Worm (Caenorhabditis elegans) whole organism, L1 larva: ENCODE results near the gene idpc-4.

ENCODE experiments used
- C16A3.4 ChIP-seq: fragments of 150-350 bp; optimal IDR thresholded peaks from 2 replicates; lab custom pipeline; 2014; ENCODE audit warnings: missing biosample characterization, missing genetic modification characterization
- C34B4.2 ChIP-seq: sonication (generic microtip); optimal IDR thresholded peaks from 2 replicates; lab custom pipeline; 2017; ENCODE audit warnings: mild to moderate bottlenecking, missing genetic modification characterization, missing compliant biosample characterization
- aha-1 ChIP-seq: fragments of 150-350 bp; optimal IDR thresholded peaks from 2 replicates; lab custom pipeline; 2014; ENCODE audit warnings: missing biosample characterization, missing genetic modification characterization
- aly-2 ChIP-seq: fragments of 150-350 bp; optimal IDR thresholded peaks from 2 replicates; lab custom pipeline; 2014; ENCODE audit warnings: missing biosample characterization, missing genetic modification characterization
- ama-1 ChIP-seq: fragments of 150-350 bp; optimal IDR thresholded peaks from 2 replicates; lab custom pipeline; 2014
- ceh-63 ChIP-seq: fragments of 200-800 bp; sonication (Bioruptor generic); optimal IDR thresholded peaks from 2 replicates; lab custom pipeline; 2018; ENCODE audit warnings: mild to moderate bottlenecking, missing genetic modification characterization, missing compliant biosample characterization
- ceh-8 ChIP-seq: fragments of 200-800 bp; sonication (Bioruptor generic); optimal IDR thresholded peaks from 2 replicates; lab custom pipeline; 2018; ENCODE audit warnings: mild to moderate bottlenecking, missing genetic modification characterization, moderate library complexity, missing compliant biosample characterization
- ceh-82 ChIP-seq, 3 experiments: fragments of 150-350 bp in 1 of 3; sonication (generic microtip) in 2 of 3; optimal IDR thresholded peaks; 2 replicates each; lab custom pipeline; 2014 to 2017; ENCODE audit warnings: missing biosample characterization in 3 of 3, missing genetic modification characterization in 3 of 3
- dpl-1 ChIP-seq, 3 experiments: fragments of 150-350 bp in 2 of 3; sonication (generic microtip) in 1 of 3; optimal IDR thresholded peaks; 2 replicates each; lab custom pipeline; 2014 to 2017; ENCODE audit warnings: missing biosample characterization in 3 of 3, missing genetic modification characterization in 3 of 3, missing genetic modification reagents in 3 of 3
- efl-1 ChIP-seq, 4 experiments: fragments of 150-350 bp; optimal IDR thresholded peaks in 3 of 4; peaks in 1 of 4; 1 replicate in 1 of 4; 2 replicates in 3 of 4; lab custom pipeline; 2014; ENCODE audit warnings: missing biosample characterization in 2 of 4, missing genetic modification characterization in 2 of 4, missing genetic modification reagents in 2 of 4
- elt-2 ChIP-seq: sonication (generic microtip); optimal IDR thresholded peaks from 2 replicates; lab custom pipeline; 2016; ENCODE audit warnings: missing genetic modification characterization, mild to moderate bottlenecking, inconsistent platforms, missing compliant biosample characterization, missing genetic modification reagents
- elt-3 ChIP-seq, 6 experiments: fragments of 150-350 bp in 1 of 6; sonication (generic microtip); optimal IDR thresholded peaks; 2 replicates each; lab custom pipeline; 2017 to 2018; ENCODE audit warnings: missing biosample characterization in 6 of 6, missing genetic modification characterization in 6 of 6, inconsistent platforms in 1 of 6
- ets-5 ChIP-seq: fragments of 200-800 bp; sonication (Bioruptor generic); IDR thresholded peaks from 2 replicates; pipeline ENCODE4 v1.3.6; 2022; ENCODE audit warnings: missing genetic modification characterization, missing compliant biosample characterization
- grh-1 ChIP-seq: fragments of 200-800 bp; sonication (Bioruptor generic); IDR thresholded peaks from 2 replicates; pipeline ENCODE4 v1.3.6; 2022; ENCODE audit warnings: missing genetic modification reagents, missing genetic modification characterization, missing compliant biosample characterization
- hlh-17 ChIP-seq: fragments of 200-800 bp; sonication (Bioruptor generic); optimal IDR thresholded peaks from 2 replicates; lab custom pipeline; 2018; ENCODE audit warnings: missing genetic modification characterization, mild to moderate bottlenecking, missing compliant biosample characterization, moderate library complexity, borderline replicate concordance
- lin-13 ChIP-seq: fragments of 150-350 bp; optimal IDR thresholded peaks from 2 replicates; lab custom pipeline; 2014; ENCODE audit warnings: missing biosample characterization, missing genetic modification reagents, missing genetic modification characterization
- lin-14 ChIP-seq: fragments of 200-800 bp; sonication (Bioruptor generic); optimal IDR thresholded peaks from 2 replicates; lab custom pipeline; 2018; ENCODE audit warnings: mild to moderate bottlenecking, missing genetic modification characterization, moderate library complexity, missing compliant biosample characterization
- lir-3 ChIP-seq: sonication (generic microtip); optimal IDR thresholded peaks from 2 replicates; lab custom pipeline; 2016; ENCODE audit warnings: mild to moderate bottlenecking, missing genetic modification characterization, moderate library complexity, missing compliant biosample characterization; ENCODE audit not compliant: poor library complexity
- mab-9 ChIP-seq: fragments of 200-800 bp; sonication (Bioruptor generic); IDR thresholded peaks from 2 replicates; pipeline ENCODE4 v1.3.6; 2022; ENCODE audit warnings: missing genetic modification reagents, missing genetic modification characterization, missing compliant biosample characterization
- nhr-11 ChIP-seq: fragments of 150-350 bp; optimal IDR thresholded peaks from 2 replicates; lab custom pipeline; 2014; ENCODE audit warnings: missing biosample characterization, missing genetic modification characterization
- nhr-12 ChIP-seq: sonication (generic microtip); optimal IDR thresholded peaks from 2 replicates; lab custom pipeline; 2017; ENCODE audit warnings: missing biosample characterization, missing genetic modification characterization
- nhr-76 ChIP-seq: sonication (generic microtip); optimal IDR thresholded peaks from 2 replicates; lab custom pipeline; 2017; ENCODE audit warnings: missing biosample characterization, missing genetic modification characterization
- nhr-77 ChIP-seq: fragments of 150-350 bp; optimal IDR thresholded peaks from 2 replicates; lab custom pipeline; 2014; ENCODE audit warnings: missing biosample characterization, missing genetic modification characterization
- nhr-85 ChIP-seq: sonication (generic microtip); peaks from one replicate; lab custom pipeline; 2016; ENCODE audit warnings: missing genetic modification characterization, inconsistent platforms, missing compliant biosample characterization
- pax-3 ChIP-seq: fragments of 200-800 bp; sonication (Bioruptor generic); optimal IDR thresholded peaks from 2 replicates; lab custom pipeline; 2018; ENCODE audit warnings: mild to moderate bottlenecking, missing genetic modification characterization, moderate library complexity, missing compliant biosample characterization
- snu-23 ChIP-seq: sonication (generic microtip); optimal IDR thresholded peaks from 2 replicates; lab custom pipeline; 2016; ENCODE audit warnings: missing genetic modification characterization, missing compliant biosample characterization
- sox-4 ChIP-seq: sonication (generic microtip); optimal IDR thresholded peaks from 2 replicates; lab custom pipeline; 2016; ENCODE audit warnings: missing genetic modification characterization, missing compliant biosample characterization
- sptf-1 ChIP-seq: fragments of 150-350 bp; optimal IDR thresholded peaks from 2 replicates; lab custom pipeline; 2014; ENCODE audit warnings: missing biosample characterization, missing genetic modification characterization
- sup-37 ChIP-seq: fragments of 200-800 bp; sonication (Bioruptor generic); optimal IDR thresholded peaks from 2 replicates; lab custom pipeline; 2018; ENCODE audit warnings: mild to moderate bottlenecking, missing genetic modification characterization, missing compliant biosample characterization
- tlp-1 ChIP-seq: fragments of 150-350 bp; optimal IDR thresholded peaks from 2 replicates; lab custom pipeline; 2014; ENCODE audit warnings: missing biosample characterization, missing genetic modification characterization
- unc-130 ChIP-seq: fragments of 150-350 bp; optimal IDR thresholded peaks from 2 replicates; lab custom pipeline; 2017; ENCODE audit warnings: missing biosample characterization, missing genetic modification characterization, inconsistent platforms
- unc-98 ChIP-seq: fragments of 200-800 bp; sonication (Bioruptor generic); IDR thresholded peaks from 2 replicates; pipeline ENCODE4 v1.3.6; 2022; ENCODE audit warnings: missing genetic modification characterization, missing compliant biosample characterization
- vab-15 ChIP-seq: sonication (generic microtip); optimal IDR thresholded peaks from 2 replicates; lab custom pipeline; 2017; ENCODE audit warnings: missing genotype, mild to moderate bottlenecking, missing genetic modification characterization, missing compliant biosample characterization
- xbp-1 ChIP-seq: sonication (generic microtip); optimal IDR thresholded peaks from 2 replicates; lab custom pipeline; 2016; ENCODE audit warnings: missing genetic modification characterization, missing compliant biosample characterization
- ztf-11 ChIP-seq, 2 experiments: sonication (generic microtip); optimal IDR thresholded peaks; 2 replicates each; lab custom pipeline; 2016 to 2017; ENCODE audit warnings: missing genetic modification characterization in 2 of 2, missing biosample characterization in 1 of 2, missing compliant biosample characterization in 1 of 2

Gene idpc-4

ce11 chrV:9618919-9619318 is 6.3 kb upstream of the idpc-4 start, which contains the start of gene idpc-7:
idpc-7 (minus strand) TSS chrV:9619019.
- TF ChIP-seq efl-1 (optimal IDR thresholded peaks at IDR 0.05; lab: Kevin White, UChicago) (no peak), efl-1 (GFP tag; optimal IDR thresholded peaks at IDR 0.05 in 1 of 2; lab: Kevin White, UChicago) (peak in 1 of 2 experiments; percentile 5), nhr-85 (no peak)

ce11 chrV:9619850-9620249 is 5.4 kb upstream of the idpc-4 start, which contains the start of gene idpc-6:
idpc-6 (plus strand) TSS chrV:9620150.
- TF ChIP-seq vab-15 (tag; lab: Kevin White, UChicago) (no peak), unc-98 (GFP tag; lab: Robert Waterston, UW) (no peak), dpl-1 (GFP tag; optimal IDR thresholded peaks at IDR 0.05; lab: Kevin White, UChicago) (no peak), tlp-1 (tag; lab: Kevin White, UChicago) (no peak), C16A3.4 (tag; lab: Kevin White, UChicago) (no peak), hlh-17 (no peak), xbp-1 (tag; lab: Kevin White, UChicago) (no peak), unc-130 (no peak), ama-1 (lab: Kevin White, UChicago) (no peak), ceh-8 (GFP tag; lab: Kevin White, UChicago) (no peak), ets-5 (GFP tag; lab: Robert Waterston, UW) (no peak), pax-3 (tag; lab: Kevin White, UChicago) (no peak), lir-3 (no peak), elt-3 (tag; optimal IDR thresholded peaks at IDR 0.05; lab: Kevin White, UChicago) (no peak), C34B4.2 (tag; lab: Kevin White, UChicago) (no peak), nhr-76 (tag; lab: Kevin White, UChicago) (no peak)

ce11 chrV:9620417-9620816 is 4.8 kb upstream of the idpc-4 start:
- TF ChIP-seq unc-98 (GFP tag; lab: Robert Waterston, UW), result no peak
- TF ChIP-seq ceh-8 (GFP tag; lab: Kevin White, UChicago), result no peak
- no peak for TF ChIP-seq ztf-11 (tag; optimal IDR thresholded peaks at IDR 0.05; lab: Kevin White, UChicago)
- TF ChIP-seq sptf-1 (tag; lab: Kevin White, UChicago), result no peak
- no peak for TF ChIP-seq snu-23 (GFP tag; lab: Kevin White, UChicago)
- no peak for TF ChIP-seq nhr-12 (tag; lab: Kevin White, UChicago)
- no peak for TF ChIP-seq aha-1 (tag; lab: Kevin White, UChicago)
- no peak for TF ChIP-seq sup-37
- no peak for TF ChIP-seq sox-4 (tag; lab: Kevin White, UChicago)
- no peak for TF ChIP-seq aly-2 (tag; lab: Kevin White, UChicago)
- TF ChIP-seq nhr-11, result no peak
- TF ChIP-seq lin-14 (GFP tag; lab: Kevin White, UChicago), result no peak
- no peak for TF ChIP-seq elt-2 (tag; lab: Kevin White, UChicago)
- TF ChIP-seq grh-1 (GFP tag; lab: Robert Waterston, UW), result no peak
- TF ChIP-seq, all 84 proteins: peak for 0

ce11 chrV:9621437-9621836 is 3.8 kb upstream of the idpc-4 start:
- TF ChIP-seq C34B4.2 (tag; lab: Kevin White, UChicago), result no peak

ce11 chrV:9622834-9623233 is 2.4 kb upstream of the idpc-4 start, which contains the start of gene idpc-5:
idpc-5 (minus strand) TSS chrV:9622934.
- TF ChIP-seq aly-2 (tag; lab: Kevin White, UChicago) (no peak), elt-3 (tag; optimal IDR thresholded peaks at IDR 0.05; lab: Kevin White, UChicago) (no peak), mab-9 (GFP tag; lab: Robert Waterston, UW) (no peak), nhr-77 (no peak), lin-13 (GFP tag; lab: Kevin White, UChicago) (no peak), unc-98 (GFP tag; lab: Robert Waterston, UW) (no peak), ceh-82 (tag; optimal IDR thresholded peaks at IDR 0.05; lab: Kevin White, UChicago) (no peak), ceh-63 (GFP tag; lab: Kevin White, UChicago) (no peak)
